Worm (Caenorhabditis elegans) whole organism, early embryonic: ENCODE measurements around the gene ttyh-1.

Experiments used
- B0310.2 ChIP-seq: sonication (generic microtip); optimal IDR thresholded peaks from 2 replicates; lab custom pipeline; 2016; ENCODE audit warnings: mild to moderate bottlenecking, missing genetic modification characterization, missing compliant biosample characterization
- F13C5.2 ChIP-seq: sonication (generic microtip); optimal IDR thresholded peaks from 2 replicates; lab custom pipeline; 2017; ENCODE audit warnings: mild to moderate bottlenecking, missing genetic modification characterization, inconsistent platforms, missing compliant biosample characterization
- aly-1 ChIP-seq: sonication (generic microtip); optimal IDR thresholded peaks from 2 replicates; lab custom pipeline; 2016; ENCODE audit warnings: missing genetic modification characterization, missing compliant biosample characterization
- ama-1 ChIP-seq: fragments of 150-350 bp; optimal IDR thresholded peaks from 2 replicates; lab custom pipeline; 2014
- flt-1 ChIP-seq: fragments of 200-800 bp; sonication (Bioruptor generic); IDR thresholded peaks from 2 replicates; pipeline ENCODE4 v1.3.6; 2022; ENCODE audit warnings: missing genetic modification characterization, missing compliant biosample characterization
- hmbx-1 ChIP-seq: sonication (generic microtip); optimal IDR thresholded peaks from 2 replicates; lab custom pipeline; 2016; ENCODE audit warnings: mild to moderate bottlenecking, missing genetic modification characterization, missing compliant biosample characterization
- hmg-4 ChIP-seq: fragments of 200-800 bp; sonication (Bioruptor generic); optimal IDR thresholded peaks from 2 replicates; lab custom pipeline; 2018; ENCODE audit warnings: mild to moderate bottlenecking, missing genetic modification characterization, missing compliant biosample characterization
- hnd-1 ChIP-seq: sonication (generic microtip); optimal IDR thresholded peaks from 2 replicates; lab custom pipeline; 2016; ENCODE audit warnings: missing genetic modification characterization, missing compliant biosample characterization
- pes-1 ChIP-seq: fragments of 200-800 bp; sonication (Bioruptor generic); IDR thresholded peaks from 2 replicates; pipeline ENCODE4 v1.3.6; 2022; ENCODE audit warnings: missing genetic modification reagents, missing genetic modification characterization, missing compliant biosample characterization
- scrt-1 ChIP-seq: fragments of 200-800 bp; sonication (Bioruptor generic); IDR thresholded peaks from 2 replicates; pipeline ENCODE4 v1.3.6; 2022; ENCODE audit warnings: missing genetic modification characterization, missing compliant biosample characterization
- sea-1 ChIP-seq: fragments of 200-800 bp; sonication (Bioruptor generic); conservative IDR thresholded peaks from 2 replicates; pipeline ENCODE4 v1.3.6; 2022; ENCODE audit warnings: missing genetic modification characterization, missing compliant biosample characterization
- tbx-11 ChIP-seq: fragments of 200-800 bp; sonication (Bioruptor generic); IDR thresholded peaks from 2 replicates; pipeline ENCODE4 v1.3.6; 2022; ENCODE audit warnings: missing genetic modification characterization, missing compliant biosample characterization
- tbx-37 ChIP-seq: fragments of 200-800 bp; sonication (Bioruptor generic); conservative IDR thresholded peaks from 2 replicates; pipeline ENCODE4 v1.3.6; 2022; ENCODE audit warnings: missing genetic modification reagents, missing genetic modification characterization, missing compliant biosample characterization

DNA sequence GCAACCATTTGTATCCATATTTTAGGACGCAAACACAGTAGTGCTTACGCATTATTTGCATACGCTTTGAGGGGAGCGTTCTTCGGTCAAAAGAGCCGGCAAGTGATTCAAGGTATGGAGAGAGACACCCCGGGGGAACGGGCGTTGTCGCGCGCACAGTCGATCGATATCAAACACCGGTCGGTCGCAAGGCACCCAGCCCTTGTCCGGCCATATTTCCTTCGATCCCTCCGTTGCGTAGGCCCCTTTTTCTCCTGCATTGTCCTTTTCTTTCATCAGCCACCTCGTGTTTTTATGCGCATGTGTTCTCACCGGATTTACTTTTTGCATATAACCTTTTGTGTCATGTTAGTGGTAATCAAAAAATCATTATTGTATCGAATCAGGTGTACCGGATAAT lies 2.5 kb upstream of the ttyh-1 start:
- TF ChIP-seq B0310.2 (tag; lab: Kevin White, UChicago) (no peak), tbx-11 (GFP tag; lab: Robert Waterston, UW) (0 out of 2 replicates have a peak, but pooled peaks have one; percentile 26), ama-1 (no peak), flt-1 (GFP tag; lab: Robert Waterston, UW) (no peak), sea-1 (GFP tag; lab: Robert Waterston, UW) (no peak; the same call in 1 of the 2 replicates), hmbx-1 (tag; lab: Kevin White, UChicago) (no peak), pes-1 (GFP tag; lab: Robert Waterston, UW) (no peak), hmg-4 (peak; percentile 71), tbx-37 (GFP tag; lab: Robert Waterston, UW) (no peak), aly-1 (tag; lab: Kevin White, UChicago) (no peak), F13C5.2 (tag; lab: Kevin White, UChicago) (no peak), scrt-1 (no peak), hnd-1 (tag; lab: Kevin White, UChicago) (no peak)
